Worm (Caenorhabditis elegans) whole organism, mixed stage, embryonic: ENCODE data around the gene F14F9.4.

Source experiments
- M03D4.4 ChIP-seq: sonication (generic microtip); optimal IDR thresholded peaks from 2 replicates; lab custom pipeline; 2017; ENCODE audit warnings: mild to moderate bottlenecking, missing genetic modification characterization, missing compliant biosample characterization
- bed-3 ChIP-seq: fragments of 200-800 bp; sonication (Bioruptor generic); optimal IDR thresholded peaks from 3 replicates; lab custom pipeline; 2018; ENCODE audit warnings: mild to moderate bottlenecking, missing genetic modification characterization, moderate library complexity, missing compliant biosample characterization
- blmp-1 ChIP-seq: fragments of 150-350 bp; optimal IDR thresholded peaks from 2 replicates; lab custom pipeline; 2014; ENCODE audit warnings: missing biosample characterization, missing genetic modification characterization
- ceh-39 ChIP-seq: fragments of 150-350 bp; optimal IDR thresholded peaks from 2 replicates; lab custom pipeline; 2014; ENCODE audit warnings: missing biosample characterization, missing genetic modification characterization
- ceh-43 ChIP-seq: fragments of 200-800 bp; sonication (Bioruptor generic); optimal IDR thresholded peaks from 2 replicates; lab custom pipeline; 2018; ENCODE audit warnings: mild to moderate bottlenecking, missing genetic modification characterization, moderate library complexity, missing compliant biosample characterization
- ceh-83 ChIP-seq: fragments of 200-800 bp; sonication (Bioruptor generic); optimal IDR thresholded peaks from 2 replicates; lab custom pipeline; 2018; ENCODE audit warnings: mild to moderate bottlenecking, missing genetic modification characterization, missing compliant biosample characterization
- ces-1 ChIP-seq: fragments of 150-350 bp; optimal IDR thresholded peaks from 2 replicates; lab custom pipeline; 2014; ENCODE audit warnings: missing biosample characterization, missing genetic modification reagents, missing genetic modification characterization
- elt-1 ChIP-seq: sonication (generic microtip); optimal IDR thresholded peaks from 2 replicates; lab custom pipeline; 2017; ENCODE audit warnings: missing genetic modification characterization, mild to moderate bottlenecking, missing compliant biosample characterization, antibody characterized with exemption, moderate library complexity, borderline replicate concordance; ENCODE audit not compliant: insufficient read depth
- elt-3 ChIP-seq: fragments of 150-350 bp; optimal IDR thresholded peaks from 2 replicates; lab custom pipeline; 2014; ENCODE audit warnings: missing biosample characterization, missing genetic modification characterization
- flh-1 ChIP-seq: fragments of 200-800 bp; sonication (Bioruptor generic); optimal IDR thresholded peaks from 2 replicates; lab custom pipeline; 2018; ENCODE audit warnings: mild to moderate bottlenecking, missing genetic modification characterization, moderate library complexity, missing compliant biosample characterization
- ham-2 ChIP-seq: fragments of 200-800 bp; sonication (Bioruptor generic); optimal IDR thresholded peaks from 2 replicates; lab custom pipeline; 2018; ENCODE audit warnings: mild to moderate bottlenecking, missing genetic modification characterization, missing compliant biosample characterization
- hlh-1 ChIP-seq: fragments of 150-350 bp; optimal IDR thresholded peaks from 2 replicates; lab custom pipeline; 2014; ENCODE audit warnings: missing biosample characterization, missing genetic modification reagents, missing genetic modification characterization
- lin-13 ChIP-seq: fragments of 150-350 bp; optimal IDR thresholded peaks from 2 replicates; lab custom pipeline; 2014; ENCODE audit warnings: missing biosample characterization, missing genetic modification characterization
- lsy-2 ChIP-seq: fragments of 150-350 bp; optimal IDR thresholded peaks from 2 replicates; lab custom pipeline; 2014; ENCODE audit warnings: missing biosample characterization, missing genetic modification characterization
- mab-5 ChIP-seq: fragments of 150-350 bp; optimal IDR thresholded peaks from 2 replicates; lab custom pipeline; 2014; ENCODE audit warnings: missing biosample characterization, missing genetic modification characterization
- mep-1 ChIP-seq: fragments of 150-350 bp; optimal IDR thresholded peaks from 2 replicates; lab custom pipeline; 2017; ENCODE audit warnings: missing biosample characterization, missing genetic modification reagents, missing genetic modification characterization, inconsistent platforms
- nhr-12 ChIP-seq: fragments of 150-350 bp; optimal IDR thresholded peaks from 2 replicates; lab custom pipeline; 2014; ENCODE audit warnings: missing biosample characterization, missing genetic modification characterization
- nhr-237 ChIP-seq: fragments of 150-350 bp; optimal IDR thresholded peaks from 2 replicates; lab custom pipeline; 2014; ENCODE audit warnings: missing biosample characterization, missing genetic modification characterization
- nhr-28 ChIP-seq: fragments of 150-350 bp; optimal IDR thresholded peaks from 2 replicates; lab custom pipeline; 2014; ENCODE audit warnings: missing biosample characterization, missing genetic modification characterization
- nhr-76 ChIP-seq: sonication (generic microtip); optimal IDR thresholded peaks from 2 replicates; lab custom pipeline; 2017; ENCODE audit warnings: missing biosample characterization, missing genetic modification characterization
- pha-4 ChIP-seq: fragments of 150-350 bp; optimal IDR thresholded peaks from 2 replicates; lab custom pipeline; 2018; ENCODE audit warnings: missing biosample characterization, missing genetic modification reagents, missing genetic modification characterization
- snpc-4 ChIP-seq: fragments of 150-350 bp; optimal IDR thresholded peaks from 2 replicates; lab custom pipeline; 2014; ENCODE audit warnings: missing biosample characterization, missing genetic modification characterization
- tbx-8 ChIP-seq: fragments of 200-800 bp; sonication (Bioruptor generic); optimal IDR thresholded peaks from 2 replicates; lab custom pipeline; 2018; ENCODE audit warnings: mild to moderate bottlenecking, missing genetic modification characterization, moderate library complexity, missing compliant biosample characterization
- unc-120 ChIP-seq: sonication (generic microtip); optimal IDR thresholded peaks from 2 replicates; lab custom pipeline; 2017; ENCODE audit warnings: missing genetic modification characterization, missing compliant biosample characterization; ENCODE audit not compliant: poor library complexity, severe bottlenecking
- unc-39 ChIP-seq: fragments of 150-350 bp; optimal IDR thresholded peaks from 2 replicates; lab custom pipeline; 2014; ENCODE audit warnings: missing biosample characterization, missing genetic modification characterization
- unc-62 ChIP-seq: fragments of 150-350 bp; optimal IDR thresholded peaks from 2 replicates; lab custom pipeline; 2014; ENCODE audit warnings: missing biosample characterization, missing genetic modification reagents, missing genetic modification characterization
- zip-8 ChIP-seq: fragments of 150-350 bp; optimal IDR thresholded peaks from 2 replicates; lab custom pipeline; 2014; ENCODE audit warnings: missing biosample characterization, missing genetic modification characterization
- ztf-11 ChIP-seq: fragments of 150-350 bp; optimal IDR thresholded peaks from 2 replicates; lab custom pipeline; 2014; ENCODE audit warnings: missing biosample characterization, missing genetic modification characterization

Gene F14F9.4

DNA sequence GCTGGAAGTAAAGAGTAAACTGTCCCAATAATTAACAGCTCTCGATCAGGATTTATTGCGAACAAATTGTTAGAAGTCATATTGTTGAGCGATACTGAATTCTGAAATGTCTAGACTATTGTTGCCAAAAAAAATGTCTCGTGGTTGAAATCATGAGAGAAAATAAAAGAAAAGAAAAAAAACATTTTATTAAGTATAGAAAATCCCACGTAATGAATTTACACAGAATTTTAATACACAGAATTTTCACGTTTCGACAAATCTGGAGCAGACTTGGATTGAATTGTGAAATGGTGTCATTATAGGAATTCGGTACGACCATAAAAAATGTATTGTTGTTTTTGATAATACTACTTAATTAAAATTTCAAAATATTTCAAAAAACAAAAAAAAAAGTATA lies 40.3 kb downstream of the F14F9.4 start, which contains the start of gene srt-65:
srt-65 (minus strand) TSS at position 101 of the 400 bp plus-strand sequence.
- no peak for TF ChIP-seq bed-3 (GFP tag; lab: Kevin White, UChicago)
- TF ChIP-seq ceh-43 (GFP tag; lab: Kevin White, UChicago): no peak
- no peak for TF ChIP-seq ceh-83 (GFP tag; lab: Kevin White, UChicago)
- no peak for TF ChIP-seq elt-3 (tag; lab: Kevin White, UChicago)
- TF ChIP-seq nhr-28: no peak

DNA sequence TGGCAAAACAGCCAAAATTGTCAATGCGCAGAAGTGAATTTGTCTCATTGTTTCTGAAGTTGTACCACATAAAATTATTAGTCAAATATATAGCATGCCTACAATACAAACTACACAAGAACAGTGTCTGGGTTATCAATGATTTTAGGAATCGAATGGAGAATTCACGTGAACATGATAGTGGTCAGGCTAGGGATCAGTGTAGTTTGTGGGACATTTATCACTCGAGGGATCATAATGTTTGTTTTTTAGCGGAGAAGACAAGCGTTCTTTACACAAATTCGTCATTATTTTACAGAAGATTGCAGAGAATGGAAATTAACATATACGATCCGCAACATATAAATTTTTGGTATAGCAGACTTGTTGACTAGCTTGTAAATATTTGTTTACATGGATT lies 44.7 kb downstream of the F14F9.4 start, which contains the start of gene ugt-51:
ugt-51 (minus strand) TSS at position 101 of the 400 bp plus-strand sequence.
- no peak for TF ChIP-seq lin-13 (tag; lab: Kevin White, UChicago)
- no peak for TF ChIP-seq ham-2 (GFP tag; lab: Kevin White, UChicago)
- no peak for TF ChIP-seq nhr-28
- no peak for TF ChIP-seq elt-1 (tag; lab: Kevin White, UChicago)
- TF ChIP-seq tbx-8: no peak
- no peak for TF ChIP-seq nhr-237
- TF ChIP-seq unc-62: no peak
- no peak for TF ChIP-seq flh-1 (GFP tag; lab: Kevin White, UChicago)
- no peak for TF ChIP-seq pha-4 (tag; lab: Kevin White, UChicago)
- no peak for TF ChIP-seq unc-120 (tag; lab: Kevin White, UChicago)
- TF ChIP-seq hlh-1 (tag; lab: Kevin White, UChicago): no peak
- no peak for TF ChIP-seq lsy-2 (tag; lab: Kevin White, UChicago)
- TF ChIP-seq elt-3 (tag; lab: Kevin White, UChicago): no peak
- no peak for TF ChIP-seq mab-5
- no peak for TF ChIP-seq unc-39
- no peak for TF ChIP-seq nhr-12 (tag; lab: Kevin White, UChicago)

DNA sequence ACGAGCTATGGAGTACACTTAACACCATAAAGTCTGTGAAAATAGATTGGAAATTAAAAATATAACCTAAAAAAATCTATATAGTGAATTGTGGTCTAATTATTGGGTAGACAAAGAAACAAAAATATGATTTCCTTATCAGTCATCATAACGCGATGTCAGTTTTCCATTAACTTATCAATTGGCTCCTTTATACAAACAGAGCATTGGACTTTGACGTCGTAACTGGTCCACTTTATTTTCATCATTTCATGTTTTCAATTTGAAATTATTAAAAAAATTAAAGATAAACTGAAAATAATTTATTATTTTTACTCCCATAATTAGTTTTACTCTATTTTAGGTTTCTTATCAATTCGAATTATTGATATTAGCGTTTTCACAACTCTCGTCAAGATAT lies 45.5 kb downstream of the F14F9.4 start:
- no peak for TF ChIP-seq hlh-1 (tag; lab: Kevin White, UChicago)
- TF ChIP-seq ceh-43 (GFP tag; lab: Kevin White, UChicago): no peak
- TF ChIP-seq mab-5: no peak
- no peak for TF ChIP-seq ceh-39 (tag; lab: Kevin White, UChicago)
- TF ChIP-seq unc-120 (tag; lab: Kevin White, UChicago): no peak
- no peak for TF ChIP-seq flh-1 (GFP tag; lab: Kevin White, UChicago)
- no peak for TF ChIP-seq unc-39
- no peak for TF ChIP-seq zip-8 (tag; lab: Kevin White, UChicago)
- TF ChIP-seq blmp-1 (tag; lab: Kevin White, UChicago): no peak
- no peak for TF ChIP-seq elt-1 (tag; lab: Kevin White, UChicago)
- no peak for TF ChIP-seq ztf-11 (tag; lab: Kevin White, UChicago)
- TF ChIP-seq nhr-76 (tag; lab: Kevin White, UChicago): no peak
- no peak for TF ChIP-seq ces-1 (GFP tag; lab: Kevin White, UChicago)
- TF ChIP-seq bed-3 (GFP tag; lab: Kevin White, UChicago): no peak
- TF ChIP-seq pha-4 (tag; lab: Kevin White, UChicago): no peak

DNA sequence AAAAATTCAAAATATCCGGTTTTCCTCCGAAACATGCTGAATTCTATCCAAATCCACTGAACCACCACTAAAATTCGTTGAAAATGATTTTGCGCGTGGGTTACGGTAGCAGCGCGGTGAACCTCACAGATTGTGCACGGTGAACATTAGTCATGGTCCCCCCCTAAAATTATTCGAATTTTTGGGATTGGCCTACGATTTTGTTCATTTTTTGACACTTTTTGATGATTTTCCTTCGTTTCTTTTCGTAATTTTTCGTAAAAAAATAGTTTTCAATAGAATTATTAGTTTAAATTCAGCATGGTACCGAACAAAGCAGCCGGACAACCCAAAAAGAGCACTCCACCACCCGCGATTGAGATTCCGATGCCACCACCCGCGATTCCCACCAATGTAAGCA lies 49.1 kb downstream of the F14F9.4 start, which contains the start of gene C03A7.2:
C03A7.2 (plus strand) TSS at position 301 of the 400 bp plus-strand sequence.
- TF ChIP-seq snpc-4: no peak
- TF ChIP-seq M03D4.4 (tag; lab: Kevin White, UChicago): no peak
- TF ChIP-seq ham-2 (GFP tag; lab: Kevin White, UChicago): no peak
- TF ChIP-seq tbx-8: no peak
- no peak for TF ChIP-seq bed-3 (GFP tag; lab: Kevin White, UChicago)
- no peak for TF ChIP-seq nhr-237
- TF ChIP-seq ces-1 (GFP tag; lab: Kevin White, UChicago): no peak
- no peak for TF ChIP-seq blmp-1 (tag; lab: Kevin White, UChicago)
- TF ChIP-seq mep-1 (tag; lab: Kevin White, UChicago): no peak
- no peak for TF ChIP-seq ztf-11 (tag; lab: Kevin White, UChicago)
- TF ChIP-seq unc-39: no peak
- TF ChIP-seq zip-8 (tag; lab: Kevin White, UChicago): no peak
- TF ChIP-seq ceh-43 (GFP tag; lab: Kevin White, UChicago): no peak
- TF ChIP-seq elt-3 (tag; lab: Kevin White, UChicago): no peak
- no peak for TF ChIP-seq lin-13 (tag; lab: Kevin White, UChicago)
- TF ChIP-seq, all 35 proteins: peak for 0
